Worm (Caenorhabditis elegans) whole organism, mixed stage, embryonic: ENCODE data around the gene C26D10.4.

Source experiments
- M03D4.4 ChIP-seq: sonication (generic microtip); optimal IDR thresholded peaks from 2 replicates; lab custom pipeline; 2017; ENCODE audit warnings: mild to moderate bottlenecking, missing genetic modification characterization, missing compliant biosample characterization
- blmp-1 ChIP-seq: fragments of 150-350 bp; optimal IDR thresholded peaks from 2 replicates; lab custom pipeline; 2014; ENCODE audit warnings: missing biosample characterization, missing genetic modification characterization
- ceh-39 ChIP-seq: fragments of 150-350 bp; optimal IDR thresholded peaks from 2 replicates; lab custom pipeline; 2014; ENCODE audit warnings: missing biosample characterization, missing genetic modification characterization
- ceh-43 ChIP-seq: fragments of 200-800 bp; sonication (Bioruptor generic); optimal IDR thresholded peaks from 2 replicates; lab custom pipeline; 2018; ENCODE audit warnings: mild to moderate bottlenecking, missing genetic modification characterization, moderate library complexity, missing compliant biosample characterization
- ceh-83 ChIP-seq: fragments of 200-800 bp; sonication (Bioruptor generic); optimal IDR thresholded peaks from 2 replicates; lab custom pipeline; 2018; ENCODE audit warnings: mild to moderate bottlenecking, missing genetic modification characterization, missing compliant biosample characterization
- ces-1 ChIP-seq: fragments of 150-350 bp; optimal IDR thresholded peaks from 2 replicates; lab custom pipeline; 2014; ENCODE audit warnings: missing biosample characterization, missing genetic modification reagents, missing genetic modification characterization
- elt-1 ChIP-seq: sonication (generic microtip); optimal IDR thresholded peaks from 2 replicates; lab custom pipeline; 2017; ENCODE audit warnings: missing genetic modification characterization, mild to moderate bottlenecking, missing compliant biosample characterization, antibody characterized with exemption, moderate library complexity, borderline replicate concordance; ENCODE audit not compliant: insufficient read depth
- flh-1 ChIP-seq: fragments of 200-800 bp; sonication (Bioruptor generic); optimal IDR thresholded peaks from 2 replicates; lab custom pipeline; 2018; ENCODE audit warnings: mild to moderate bottlenecking, missing genetic modification characterization, moderate library complexity, missing compliant biosample characterization
- hlh-1 ChIP-seq: fragments of 150-350 bp; optimal IDR thresholded peaks from 2 replicates; lab custom pipeline; 2014; ENCODE audit warnings: missing biosample characterization, missing genetic modification reagents, missing genetic modification characterization
- lsy-2 ChIP-seq: fragments of 150-350 bp; optimal IDR thresholded peaks from 2 replicates; lab custom pipeline; 2014; ENCODE audit warnings: missing biosample characterization, missing genetic modification characterization
- mab-5 ChIP-seq: fragments of 150-350 bp; optimal IDR thresholded peaks from 2 replicates; lab custom pipeline; 2014; ENCODE audit warnings: missing biosample characterization, missing genetic modification characterization
- nhr-2 ChIP-seq: fragments of 150-350 bp; optimal IDR thresholded peaks from 2 replicates; lab custom pipeline; 2014; ENCODE audit warnings: missing biosample characterization, missing genetic modification characterization
- nhr-237 ChIP-seq: fragments of 150-350 bp; optimal IDR thresholded peaks from 2 replicates; lab custom pipeline; 2014; ENCODE audit warnings: missing biosample characterization, missing genetic modification characterization
- nhr-28 ChIP-seq: fragments of 150-350 bp; optimal IDR thresholded peaks from 2 replicates; lab custom pipeline; 2014; ENCODE audit warnings: missing biosample characterization, missing genetic modification characterization
- pha-4 ChIP-seq: fragments of 150-350 bp; optimal IDR thresholded peaks from 2 replicates; lab custom pipeline; 2018; ENCODE audit warnings: missing biosample characterization, missing genetic modification reagents, missing genetic modification characterization
- snpc-4 ChIP-seq: fragments of 150-350 bp; optimal IDR thresholded peaks from 2 replicates; lab custom pipeline; 2014; ENCODE audit warnings: missing biosample characterization, missing genetic modification characterization
- unc-120 ChIP-seq: sonication (generic microtip); optimal IDR thresholded peaks from 2 replicates; lab custom pipeline; 2017; ENCODE audit warnings: missing genetic modification characterization, missing compliant biosample characterization; ENCODE audit not compliant: poor library complexity, severe bottlenecking
- unc-39 ChIP-seq: fragments of 150-350 bp; optimal IDR thresholded peaks from 2 replicates; lab custom pipeline; 2014; ENCODE audit warnings: missing biosample characterization, missing genetic modification characterization
- unc-62 ChIP-seq: fragments of 150-350 bp; optimal IDR thresholded peaks from 2 replicates; lab custom pipeline; 2014; ENCODE audit warnings: missing biosample characterization, missing genetic modification reagents, missing genetic modification characterization
- zip-8 ChIP-seq: fragments of 150-350 bp; optimal IDR thresholded peaks from 2 replicates; lab custom pipeline; 2014; ENCODE audit warnings: missing biosample characterization, missing genetic modification characterization

C26D10.4 gene

DNA sequence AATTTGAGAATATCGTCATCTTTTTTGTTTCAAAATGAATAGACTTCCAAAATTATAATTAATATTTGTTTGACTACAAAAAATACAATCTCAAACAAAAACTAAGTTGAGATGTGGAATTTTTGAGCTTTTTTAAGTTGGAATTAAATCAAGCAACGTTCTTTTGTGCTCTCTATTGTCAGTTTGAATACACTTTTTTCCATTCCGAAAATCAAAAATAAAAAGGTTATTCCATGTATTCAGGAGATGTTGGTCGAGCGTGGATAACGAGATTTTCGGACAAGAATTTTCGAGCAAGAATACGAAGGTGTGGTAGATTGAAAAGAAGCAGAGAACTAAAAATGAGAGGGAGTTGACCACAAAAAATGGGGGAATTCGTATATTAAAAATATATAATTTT, 40.6 kb downstream of the C26D10.4 start:
- TF ChIP-seq ces-1 (GFP tag; lab: Kevin White, UChicago) (peak; percentile 38), zip-8 (tag; lab: Kevin White, UChicago) (no peak)

- TF ChIP-seq pha-4 (tag; lab: Kevin White, UChicago), result no peak
Observed at ce11 chrII:8377722-8378121, 48.2 kb downstream of the C26D10.4 start.

DNA sequence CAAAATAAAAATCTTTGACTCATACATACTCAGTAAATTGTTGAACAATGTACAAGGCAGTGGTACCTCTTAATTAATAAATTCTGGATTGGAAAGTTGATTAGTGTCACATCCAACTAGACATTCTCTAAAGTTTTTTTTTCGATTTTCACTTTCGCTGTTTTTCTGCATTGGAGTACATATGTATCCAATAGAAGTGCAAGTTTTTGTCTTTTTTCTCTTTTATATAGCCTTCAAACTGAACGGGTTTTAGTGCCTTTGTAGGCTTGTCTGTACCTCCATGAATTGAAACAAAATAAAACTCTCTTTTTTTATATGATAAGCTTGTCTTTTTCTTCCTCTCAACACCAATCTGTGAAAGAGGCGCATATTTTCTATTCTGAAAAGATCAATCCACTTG, 50.6 kb downstream of the C26D10.4 start:
- no peak for TF ChIP-seq zip-8 (tag; lab: Kevin White, UChicago)
- no peak for TF ChIP-seq ceh-43 (GFP tag; lab: Kevin White, UChicago)
- no peak for TF ChIP-seq lsy-2
- no peak for TF ChIP-seq pha-4 (tag; lab: Kevin White, UChicago)
- no peak for TF ChIP-seq elt-1
- TF ChIP-seq unc-120 (tag; lab: Kevin White, UChicago), result no peak

DNA sequence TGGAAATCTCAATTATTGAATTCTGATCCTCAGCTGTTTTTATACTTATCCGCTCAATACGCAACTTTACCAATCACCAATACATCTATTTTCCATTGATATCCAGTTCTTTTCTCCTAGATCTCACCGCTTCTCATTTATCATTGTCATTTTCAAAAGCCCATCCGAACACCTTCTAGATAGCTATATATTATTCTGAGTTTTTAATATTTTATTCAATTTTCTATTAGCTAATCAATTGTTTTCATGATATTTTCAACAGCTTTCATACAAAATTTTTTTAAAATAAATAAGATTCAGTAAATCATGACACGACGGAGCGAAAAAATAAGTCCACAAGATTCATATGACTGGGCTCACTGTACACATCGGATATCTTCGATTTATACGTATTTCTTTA, 51.6 kb downstream of the C26D10.4 start, which contains the start of gene F49E12.12:
TSS of gene F49E12.12 (plus strand) at position 301 of the 400 bp plus-strand sequence.
- TF ChIP-seq nhr-2 (tag; lab: Kevin White, UChicago) (no peak), hlh-1 (tag; lab: Kevin White, UChicago) (no peak), ceh-39 (tag; lab: Kevin White, UChicago) (no peak), nhr-237 (tag; lab: Kevin White, UChicago) (no peak), M03D4.4 (no peak), ceh-83 (GFP tag; lab: Kevin White, UChicago) (no peak), flh-1 (GFP tag; lab: Kevin White, UChicago) (no peak), blmp-1 (tag; lab: Kevin White, UChicago) (no peak), nhr-28 (tag; lab: Kevin White, UChicago) (no peak), snpc-4 (tag; lab: Kevin White, UChicago) (no peak), unc-120 (tag; lab: Kevin White, UChicago) (no peak), mab-5 (tag; lab: Kevin White, UChicago) (no peak)

- TF ChIP-seq unc-62 (GFP tag; lab: Kevin White, UChicago), result no peak
- no peak for TF ChIP-seq ceh-39 (tag; lab: Kevin White, UChicago)
- no peak for TF ChIP-seq elt-1
- no peak for TF ChIP-seq unc-39 (tag; lab: Kevin White, UChicago)
- no peak for TF ChIP-seq unc-120 (tag; lab: Kevin White, UChicago)
Observed at ce11 chrII:8382880-8383279, 53.3 kb downstream of the C26D10.4 start.
